Fruit fly (Drosophila melanogaster) whole organism, prepupa: Measurements from ENCODE around the gene wat.

Experiments used
- CG10631 ChIP-seq: fragments of 200-800 bp; sonication (Bioruptor generic); optimal IDR thresholded peaks from 2 replicates; lab custom pipeline; 2016; ENCODE audit warnings: missing biosample characterization, missing genetic modification characterization
- CG11294 ChIP-seq: fragments of 200-800 bp; sonication (Bioruptor generic); IDR thresholded peaks from 2 replicates; pipeline ENCODE4 v1.3.6; 2022; ENCODE audit warnings: missing biosample characterization, missing genetic modification characterization
- CG11762 ChIP-seq: fragments of 200-800 bp; sonication (Bioruptor generic); optimal IDR thresholded peaks from 3 replicates; lab custom pipeline; 2016; ENCODE audit warnings: missing biosample characterization, missing genetic modification characterization; ENCODE audit not compliant: insufficient read depth
- CG15336 ChIP-seq: fragments of 200-800 bp; sonication (Bioruptor generic); IDR thresholded peaks from 2 replicates; pipeline ENCODE4 v1.3.6; 2022; ENCODE audit warnings: missing biosample characterization, missing genetic modification characterization
- CG1621 ChIP-seq: fragments of 200-800 bp; sonication (Bioruptor generic); optimal IDR thresholded peaks from 3 replicates; lab custom pipeline; 2018; ENCODE audit warnings: missing biosample characterization, mild to moderate bottlenecking, missing genetic modification characterization
- CG16779 ChIP-seq: fragments of 200-800 bp; sonication (Bioruptor generic); optimal IDR thresholded peaks from 3 replicates; lab custom pipeline; 2017; ENCODE audit warnings: missing biosample characterization, mild to moderate bottlenecking, missing genetic modification characterization
- CG3032 ChIP-seq: fragments of 200-800 bp; optimal IDR thresholded peaks from 2 replicates; lab custom pipeline; 2019; ENCODE audit warnings: missing biosample characterization, mild to moderate bottlenecking, missing genetic modification characterization, moderate library complexity
- CG31627 ChIP-seq: fragments of 200-800 bp; sonication (Bioruptor generic); optimal IDR thresholded peaks from 3 replicates; lab custom pipeline; 2016; ENCODE audit warnings: missing biosample characterization, missing genetic modification characterization
- CG32006 ChIP-seq: fragments of 200-800 bp; sonication (Bioruptor generic); optimal IDR thresholded peaks from 3 replicates; lab custom pipeline; 2017; ENCODE audit warnings: missing biosample characterization, mild to moderate bottlenecking, missing genetic modification characterization
- CG34406 ChIP-seq: fragments of 200-800 bp; sonication (Bioruptor generic); optimal IDR thresholded peaks from 3 replicates; lab custom pipeline; 2016; ENCODE audit warnings: missing biosample characterization, missing genetic modification characterization
- CG3919 ChIP-seq: fragments of 200-800 bp; sonication (Bioruptor generic); optimal IDR thresholded peaks from 3 replicates; lab custom pipeline; 2016; ENCODE audit warnings: missing biosample characterization, missing genetic modification characterization
- CG4318 ChIP-seq: fragments of 200-800 bp; sonication (Bioruptor generic); optimal IDR thresholded peaks from 3 replicates; lab custom pipeline; 2017; ENCODE audit warnings: missing biosample characterization, mild to moderate bottlenecking, missing genetic modification characterization
- CG6276 ChIP-seq: fragments of 200-800 bp; sonication (Bioruptor generic); optimal IDR thresholded peaks from 2 replicates; lab custom pipeline; 2017; ENCODE audit warnings: missing biosample characterization, mild to moderate bottlenecking, missing genetic modification characterization
- CG6792 ChIP-seq: fragments of 200-800 bp; sonication (Bioruptor generic); optimal IDR thresholded peaks from 3 replicates; lab custom pipeline; 2016; ENCODE audit warnings: missing biosample characterization, missing genetic modification characterization
- CG7368 ChIP-seq: fragments of 200-800 bp; sonication (Bioruptor generic); optimal IDR thresholded peaks from 3 replicates; lab custom pipeline; 2016; ENCODE audit warnings: missing biosample characterization, missing genetic modification characterization
- CG8319 ChIP-seq: fragments of 200-800 bp; sonication (Bioruptor generic); optimal IDR thresholded peaks from 3 replicates; lab custom pipeline; 2016; ENCODE audit warnings: missing biosample characterization, missing genetic modification characterization
- CG9139 ChIP-seq: fragments of 200-800 bp; sonication (Bioruptor generic); optimal IDR thresholded peaks from 3 replicates; lab custom pipeline; 2017; ENCODE audit warnings: missing biosample characterization, mild to moderate bottlenecking, missing genetic modification characterization
- Eip75B ChIP-seq: fragments of 200-800 bp; sonication (Bioruptor generic); optimal IDR thresholded peaks from 3 replicates; lab custom pipeline; 2016; ENCODE audit warnings: missing biosample characterization, missing genetic modification characterization
- Eip78C ChIP-seq: fragments of 200-800 bp; sonication (Bioruptor generic); peaks from one replicate; lab custom pipeline; 2016; ENCODE audit warnings: missing biosample characterization, missing genetic modification characterization
- Eip93F ChIP-seq: fragments of 200-800 bp; sonication (Bioruptor generic); optimal IDR thresholded peaks from 2 replicates; lab custom pipeline; 2016; ENCODE audit warnings: missing biosample characterization, mild to moderate bottlenecking, missing genetic modification characterization
- Ets21C ChIP-seq: fragments of 200-800 bp; sonication (Bioruptor generic); optimal IDR thresholded peaks from 3 replicates; lab custom pipeline; 2016; ENCODE audit warnings: missing biosample characterization, missing genetic modification characterization
- Ets96B ChIP-seq: fragments of 200-800 bp; optimal IDR thresholded peaks from 2 replicates; lab custom pipeline; 2019; ENCODE audit warnings: missing biosample characterization, mild to moderate bottlenecking, missing genetic modification characterization, moderate library complexity
- Gug ChIP-seq: fragments of 200-800 bp; sonication (Bioruptor generic); IDR thresholded peaks from 2 replicates; pipeline ENCODE4 v1.3.6; 2022; ENCODE audit warnings: missing biosample characterization, missing genetic modification characterization
- Hr38 ChIP-seq: sonication (Bioruptor generic); optimal IDR thresholded peaks from 2 replicates; lab custom pipeline; 2016; ENCODE audit warnings: missing biosample characterization, missing genetic modification characterization
- Hr39 ChIP-seq: fragments of 200-800 bp; sonication (Bioruptor generic); optimal IDR thresholded peaks from 2 replicates; lab custom pipeline; 2016; ENCODE audit warnings: missing biosample characterization, missing genetic modification characterization
- Hr4 ChIP-seq: fragments of 200-800 bp; sonication (Bioruptor generic); optimal IDR thresholded peaks from 3 replicates; lab custom pipeline; 2016; ENCODE audit warnings: missing biosample characterization, missing genetic modification characterization
- OdsH ChIP-seq: fragments of 200-800 bp; sonication (Bioruptor generic); optimal IDR thresholded peaks from 3 replicates; lab custom pipeline; 2016; ENCODE audit warnings: missing biosample characterization, missing genetic modification characterization
- Smox ChIP-seq: fragments of 200-800 bp; sonication (Bioruptor generic); optimal IDR thresholded peaks from 3 replicates; lab custom pipeline; 2016; ENCODE audit warnings: missing biosample characterization, missing genetic modification characterization
- Sox102F ChIP-seq: fragments of 200-800 bp; sonication (Bioruptor generic); optimal IDR thresholded peaks from 2 replicates; lab custom pipeline; 2016; ENCODE audit warnings: missing biosample characterization, mild to moderate bottlenecking, missing genetic modification characterization
- Sox14 ChIP-seq: fragments of 200-800 bp; sonication (Bioruptor generic); optimal IDR thresholded peaks from 3 replicates; lab custom pipeline; 2016; ENCODE audit warnings: missing biosample characterization, missing genetic modification characterization
- Sox15 ChIP-seq: fragments of 200-800 bp; sonication (Bioruptor generic); optimal IDR thresholded peaks from 3 replicates; lab custom pipeline; 2016; ENCODE audit warnings: missing biosample characterization, missing genetic modification characterization
- achi ChIP-seq: fragments of 200-800 bp; sonication (Bioruptor generic); optimal IDR thresholded peaks from 3 replicates; lab custom pipeline; 2016; ENCODE audit warnings: missing biosample characterization, missing genetic modification characterization
- acj6 ChIP-seq: fragments of 200-800 bp; sonication (Bioruptor generic); optimal IDR thresholded peaks from 3 replicates; lab custom pipeline; 2016; ENCODE audit warnings: missing biosample characterization, missing genetic modification characterization
- dac ChIP-seq: fragments of 200-800 bp; sonication (Bioruptor generic); optimal IDR thresholded peaks from 2 replicates; lab custom pipeline; 2017; ENCODE audit warnings: missing biosample characterization, mild to moderate bottlenecking, missing genetic modification characterization
- dsx ChIP-seq: fragments of 200-800 bp; optimal IDR thresholded peaks from 3 replicates; lab custom pipeline; 2019; ENCODE audit warnings: missing biosample characterization, mild to moderate bottlenecking, missing genetic modification characterization, moderate library complexity; ENCODE audit not compliant: poor library complexity, severe bottlenecking
- esn ChIP-seq: fragments of 200-800 bp; sonication (Bioruptor generic); optimal IDR thresholded peaks from 2 replicates; lab custom pipeline; 2016; ENCODE audit warnings: missing biosample characterization, mild to moderate bottlenecking, missing genetic modification characterization, moderate library complexity
- fd59A ChIP-seq: fragments of 200-800 bp; sonication (Bioruptor generic); optimal IDR thresholded peaks from 2 replicates; lab custom pipeline; 2017; ENCODE audit warnings: missing biosample characterization, mild to moderate bottlenecking, missing genetic modification characterization, missing genetic modification reagents
- fd85E ChIP-seq: fragments of 200-800 bp; sonication (Bioruptor generic); optimal IDR thresholded peaks from 3 replicates; lab custom pipeline; 2016; ENCODE audit warnings: missing biosample characterization, missing genetic modification characterization
- fkh ChIP-seq: fragments of 200-800 bp; sonication (Bioruptor generic); optimal IDR thresholded peaks from 3 replicates; lab custom pipeline; 2017; ENCODE audit warnings: missing biosample characterization, mild to moderate bottlenecking, missing genetic modification characterization, moderate library complexity
- lz ChIP-seq: fragments of 200-800 bp; sonication (Bioruptor generic); optimal IDR thresholded peaks from 3 replicates; lab custom pipeline; 2016; ENCODE audit warnings: missing biosample characterization, missing genetic modification characterization
- pdm3 ChIP-seq: fragments of 200-800 bp; sonication (Bioruptor generic); optimal IDR thresholded peaks from 3 replicates; lab custom pipeline; 2016; ENCODE audit warnings: missing biosample characterization, missing genetic modification characterization
- salr ChIP-seq, 2 experiments: fragments of 200-800 bp; sonication (Bioruptor generic); optimal IDR thresholded peaks; 3 replicates each; lab custom pipeline; 2016 to 2018; ENCODE audit warnings: missing biosample characterization in 2 of 2, missing genetic modification characterization in 2 of 2, mild to moderate bottlenecking in 1 of 2
- ss ChIP-seq, 2 experiments: fragments of 200-800 bp; sonication (Bioruptor generic); optimal IDR thresholded peaks; 2 replicates in 1 of 2; 3 replicates in 1 of 2; lab custom pipeline; 2017 to 2018; ENCODE audit warnings: mild to moderate bottlenecking in 2 of 2, missing biosample characterization in 2 of 2, missing genetic modification characterization in 2 of 2, moderate library complexity in 1 of 2
- svp ChIP-seq: fragments of 200-800 bp; sonication (Bioruptor generic); peaks from one replicate; lab custom pipeline; 2016; ENCODE audit warnings: missing biosample characterization, missing genetic modification characterization

The wat gene

DNA sequence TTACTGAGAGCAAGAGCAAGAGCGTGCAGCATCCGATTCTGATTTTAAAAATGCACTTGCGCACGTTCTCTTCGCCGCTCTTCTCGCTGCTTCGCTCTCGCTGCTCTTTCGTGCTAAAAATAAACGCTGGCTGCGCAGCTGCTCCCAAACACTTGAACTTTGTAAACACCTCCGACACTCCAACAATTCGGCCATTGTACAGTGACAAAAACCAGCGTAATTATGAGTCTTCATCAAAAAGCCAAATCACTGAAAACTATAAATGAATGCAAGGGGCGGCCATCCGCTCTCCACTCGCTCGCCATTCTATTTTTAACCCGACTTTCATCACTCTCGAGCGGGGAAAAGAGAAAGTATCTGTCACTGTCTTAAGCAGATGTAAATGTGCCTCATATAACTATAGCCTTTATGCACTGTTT is 44.5 kb upstream of the wat start (continued):
- peak; percentile 54 for TF ChIP-seq Eip75B (GFP tag; lab: Kevin White, UChicago)
- TF ChIP-seq Sox15 (GFP tag; lab: Kevin White, UChicago), result no peak
- TF ChIP-seq CG16779, result no peak
- TF ChIP-seq CG6276 (GFP tag; lab: Kevin White, UChicago), result peak; percentile 12
- peak; percentile 40 for TF ChIP-seq OdsH
- no peak for TF ChIP-seq CG11294
- peak; percentile 85 for TF ChIP-seq Eip78C (GFP tag; lab: Kevin White, UChicago)
- peak; percentile 23 for TF ChIP-seq Sox14 (GFP tag; lab: Kevin White, UChicago)
- TF ChIP-seq CG8319 (GFP tag; lab: Kevin White, UChicago), result peak; percentile 26
- peak; percentile 44 for TF ChIP-seq esn
- peak in 1 of 2 experiments; percentile 35 for TF ChIP-seq salr (GFP tag; optimal IDR thresholded peaks at IDR 0.05; lab: Kevin White, UChicago)

DNA sequence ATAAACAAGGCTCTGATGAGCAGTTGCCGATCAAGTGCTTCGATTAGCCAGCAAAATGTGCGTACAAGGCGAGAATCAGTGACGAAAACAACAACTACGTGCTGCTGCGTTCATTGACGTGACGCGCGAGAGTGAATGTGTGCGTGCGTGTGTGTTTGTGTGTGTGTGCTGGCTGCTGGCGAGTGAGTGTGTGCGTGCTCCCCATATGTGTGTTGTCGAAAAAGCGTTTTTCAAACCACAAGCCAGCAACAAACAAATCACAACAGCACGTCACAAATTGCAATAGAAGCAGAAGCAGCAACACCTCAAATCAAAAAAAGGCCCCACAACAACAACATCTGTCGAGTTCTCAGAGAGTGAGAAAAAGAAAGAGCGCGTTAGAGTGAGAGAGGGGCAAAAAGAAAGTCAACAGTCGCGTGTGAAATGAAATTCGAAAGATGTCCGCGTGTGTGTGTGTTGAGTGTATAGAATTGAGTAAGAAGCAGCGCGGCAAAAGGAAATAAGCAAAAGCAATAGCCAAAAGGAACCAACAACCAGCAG is 43.8 kb upstream of the wat start:
- TF ChIP-seq Ets21C (GFP tag; lab: Kevin White, UChicago), result no peak
- TF ChIP-seq salr (GFP tag; optimal IDR thresholded peaks at IDR 0.05; lab: Kevin White, UChicago), result peak in 1 of 2 experiments; percentile 15
- no peak for TF ChIP-seq CG15336 (GFP tag; lab: Robert Waterston, UW)

- TF ChIP-seq svp, result peak; percentile 74
- peak; percentile 32 for TF ChIP-seq dsx (GFP tag; lab: Kevin White, UChicago)
- TF ChIP-seq Ets96B (tag; lab: Kevin White, UChicago), result peak; percentile 65
- TF ChIP-seq CG15336 (GFP tag; lab: Robert Waterston, UW), result no peak
- TF ChIP-seq Hr38 (GFP tag; lab: Kevin White, UChicago), result no peak
- TF ChIP-seq ss (GFP tag; optimal IDR thresholded peaks at IDR 0.05; lab: Kevin White, UChicago), result peak in 1 of 2 experiments; percentile 18
- TF ChIP-seq CG3919 (GFP tag; lab: Kevin White, UChicago), result peak; percentile 32
- TF ChIP-seq Eip78C (GFP tag; lab: Kevin White, UChicago), result peak; percentile 91
- TF ChIP-seq Sox15 (GFP tag; lab: Kevin White, UChicago), result peak; percentile 69
- peak; percentile 82 for TF ChIP-seq CG10631 (GFP tag; lab: Kevin White, UChicago)
- TF ChIP-seq Eip93F, result peak; percentile 26
- peak; percentile 78 for TF ChIP-seq lz (GFP tag; lab: Kevin White, UChicago)
- TF ChIP-seq CG3032 (tag; lab: Kevin White, UChicago), result peak; percentile 78
- TF ChIP-seq salr (GFP tag; optimal IDR thresholded peaks at IDR 0.05; lab: Kevin White, UChicago), result peak in 1 of 2 experiments; percentile 71
- peak; percentile 35 for TF ChIP-seq Ets21C (GFP tag; lab: Kevin White, UChicago)
- TF ChIP-seq acj6 (GFP tag; lab: Kevin White, UChicago), result peak; percentile 58
- peak; percentile 63 for TF ChIP-seq CG8319 (GFP tag; lab: Kevin White, UChicago)
- TF ChIP-seq CG1621 (tag; lab: Kevin White, UChicago), result peak; percentile 37
- TF ChIP-seq Hr39 (GFP tag; lab: Kevin White, UChicago), result peak; percentile 58
- peak; percentile 84 for TF ChIP-seq Hr4 (GFP tag; lab: Kevin White, UChicago)
- TF ChIP-seq CG11294, result no peak
- peak; percentile 68 for TF ChIP-seq Smox (GFP tag; lab: Kevin White, UChicago)
- TF ChIP-seq CG11762, result peak; percentile 41
- TF ChIP-seq esn, result peak; percentile 86
- TF ChIP-seq Sox14 (GFP tag; lab: Kevin White, UChicago), result peak; percentile 81
- TF ChIP-seq CG6276 (GFP tag; lab: Kevin White, UChicago), result peak; percentile 35
- peak; percentile 18 for TF ChIP-seq CG9139 (GFP tag; lab: Kevin White, UChicago)
- peak; percentile 55 for TF ChIP-seq Eip75B (GFP tag; lab: Kevin White, UChicago)
- TF ChIP-seq CG34406 (GFP tag; lab: Kevin White, UChicago), result peak; percentile 77
- TF ChIP-seq CG7368 (GFP tag; lab: Kevin White, UChicago), result peak; percentile 28
- TF ChIP-seq CG4318, result peak; percentile 61
- peak; percentile 62 for TF ChIP-seq CG31627
- peak; percentile 78 for TF ChIP-seq CG32006 (GFP tag; lab: Kevin White, UChicago)
- TF ChIP-seq CG6792, result peak; percentile 64
- TF ChIP-seq fd85E (GFP tag; lab: Kevin White, UChicago), result no peak
- TF ChIP-seq pdm3 (GFP tag; lab: Kevin White, UChicago), result peak; percentile 67
- peak; percentile 83 for TF ChIP-seq Sox102F (GFP tag; lab: Kevin White, UChicago)
- no peak for TF ChIP-seq Gug (GFP tag; lab: Robert Waterston, UW)
- peak; percentile 73 for TF ChIP-seq achi (GFP tag; lab: Kevin White, UChicago)
- no peak for TF ChIP-seq dac (GFP tag; lab: Kevin White, UChicago)
- peak; percentile 62 for TF ChIP-seq fd59A
- peak; percentile 55 for TF ChIP-seq fkh (GFP tag; lab: Kevin White, UChicago)
These were observed 43.2 kb upstream of the wat start for dm6 chr3R:29063207-29063920.
